Worm (Caenorhabditis elegans) whole organism, early embryonic: ENCODE results near the gene aly-2.

Experiments
- ama-1 ChIP-seq: fragments of 150-350 bp; optimal IDR thresholded peaks from 2 replicates; lab custom pipeline; 2014
- hmbx-1 ChIP-seq: sonication (generic microtip); optimal IDR thresholded peaks from 2 replicates; lab custom pipeline; 2016; ENCODE audit warnings: mild to moderate bottlenecking, missing genetic modification characterization, missing compliant biosample characterization
- tra-4 ChIP-seq: sonication (generic microtip); optimal IDR thresholded peaks from 2 replicates; lab custom pipeline; 2017; ENCODE audit warnings: missing genetic modification characterization, missing compliant biosample characterization

DNA sequence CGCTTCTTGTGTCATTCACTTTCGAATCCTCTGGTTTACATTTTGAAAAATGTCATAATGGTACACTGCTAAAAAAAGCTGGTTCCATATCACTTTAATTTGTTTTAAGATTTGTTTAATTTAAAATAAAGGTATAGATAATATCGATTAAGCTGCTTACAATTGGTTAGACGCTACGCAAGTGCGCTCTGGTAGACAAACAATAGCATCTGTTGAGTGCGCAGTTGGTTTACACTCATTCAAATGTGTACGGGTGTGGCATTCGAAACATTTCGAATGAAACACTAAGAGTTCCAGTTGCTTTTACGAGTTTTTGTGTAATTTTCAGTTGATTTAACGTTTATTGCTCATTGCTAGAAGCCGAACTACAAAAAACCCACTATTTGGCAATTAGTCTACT is 39.8 kb upstream of the aly-2 start:
- TF ChIP-seq hmbx-1 (tag; lab: Kevin White, UChicago) (no peak), ama-1 (lab: Kevin White, UChicago) (no peak), tra-4 (tag; lab: Kevin White, UChicago) (no peak)
